Worm (Caenorhabditis elegans): ENCODE results near the gene ima-3.

- TF ChIP-seq ZK546.5 (tag; optimal IDR thresholded peaks at IDR 0.05) (no peak), nhr-6 (tag; optimal IDR thresholded peaks at IDR 0.05) (no peak), unc-62 (GFP tag; optimal IDR thresholded peaks at IDR 0.05) (no peak), nhr-237 (tag; optimal IDR thresholded peaks at IDR 0.05) (no peak), elt-3 (tag; optimal IDR thresholded peaks at IDR 0.05) (no peak), skn-1 (tag; optimal IDR thresholded peaks at IDR 0.05) (no peak), blmp-1 (tag; optimal IDR thresholded peaks at IDR 0.05; ENCODE audit: insufficient read depth) (no peak), peb-1 (tag; optimal IDR thresholded peaks at IDR 0.05) (no peak), mbf-1 (tag; optimal IDR thresholded peaks at IDR 0.05) (no peak), elt-1 (tag; optimal IDR thresholded peaks at IDR 0.05) (no peak), sem-4 (tag; optimal IDR thresholded peaks at IDR 0.05) (no peak), crh-2 (tag; optimal IDR thresholded peaks at IDR 0.05) (no peak), ztf-11 (tag; optimal IDR thresholded peaks at IDR 0.05) (no peak)
Observed at ce11 chrIV:7508850-7509249, 52.6 kb downstream of the ima-3 start.

Data from whole organism, L2 larva.